Fruit fly (Drosophila melanogaster): ENCODE results near the gene grass.

dm6 chr3R:27128723-27129122, 29.0 kb upstream of the grass start:
- TF ChIP-seq EcR (GFP tag; optimal IDR thresholded peaks at IDR 0.05) (no peak), psq (optimal IDR thresholded peaks at IDR 0.05) (no peak), pan (optimal IDR thresholded peaks at IDR 0.05) (no peak)
